Worm (Caenorhabditis elegans): ENCODE data around the gene unc-116.
A peak's percentile ranks its signal among the peaks of the same experiment; 100 is the strongest.

The unc-116 gene

DNA sequence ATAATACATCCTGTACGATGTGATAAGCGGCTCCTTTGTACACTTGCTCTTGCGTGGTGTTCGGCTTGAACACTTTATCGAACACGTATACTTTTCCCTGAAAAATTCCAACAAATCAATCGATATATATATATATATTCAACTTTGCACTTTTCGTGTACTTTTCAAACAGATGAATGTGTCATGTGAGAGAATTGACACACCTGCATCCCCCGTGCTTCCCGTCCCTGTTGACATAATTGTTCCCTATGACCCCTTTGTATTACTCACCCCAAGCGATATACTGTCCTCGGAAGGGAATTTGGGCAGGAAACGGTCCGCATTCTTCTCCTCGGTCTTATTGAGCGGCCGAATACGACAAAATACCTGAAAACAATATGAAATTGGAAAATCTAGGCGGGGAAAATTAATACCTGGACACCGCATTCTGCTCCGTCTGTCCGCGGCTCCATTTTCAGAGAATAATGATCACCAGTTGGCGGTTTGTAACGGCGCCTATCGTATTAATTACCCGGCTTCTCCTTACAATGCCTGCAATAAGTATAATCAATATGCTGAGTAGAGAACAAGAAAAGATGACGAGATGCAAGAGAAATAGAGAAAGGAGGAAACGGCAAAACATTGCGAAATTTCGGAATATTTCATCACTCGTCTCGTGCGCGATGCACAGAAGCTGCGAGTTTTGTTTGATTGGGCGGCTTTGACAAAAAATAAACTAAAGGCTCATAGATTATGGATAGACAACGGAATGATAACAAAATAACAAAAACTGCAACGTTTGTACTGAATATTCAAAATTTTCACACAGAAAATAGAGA lies at the start of gene unc-116:
Gene unc-116, minus strand, starts transcription at position 531 of the 818 bp plus-strand sequence.
- TF ChIP-seq nhr-47 (tag; optimal IDR thresholded peaks at IDR 0.05) (peak; percentile 47), ces-1 (GFP tag; optimal IDR thresholded peaks at IDR 0.05) (no peak), nhr-28 (tag; optimal IDR thresholded peaks at IDR 0.05) (no peak), unc-130 (tag; optimal IDR thresholded peaks at IDR 0.05) (peak; percentile 2), alr-1 (tag; optimal IDR thresholded peaks at IDR 0.05; ENCODE audit: borderline replicate concordance) (no peak), grh-1 (GFP tag; IDR thresholded peaks at IDR 0.05) (no peak), nhr-85 (tag) (peak; percentile 74), dpl-1 (GFP tag; optimal IDR thresholded peaks at IDR 0.05) (peak in 2 of 3 experiments; percentile 18 to 31), elt-3 (tag; optimal IDR thresholded peaks at IDR 0.05) (peak in 1 of 6 experiments; percentile 13), egl-27 (tag; optimal IDR thresholded peaks at IDR 0.05) (no peak), nhr-71 (tag; optimal IDR thresholded peaks at IDR 0.05) (peak; percentile 63), ama-1 (optimal IDR thresholded peaks at IDR 0.05) (no peak), lin-14 (GFP tag; optimal IDR thresholded peaks at IDR 0.05) (peak; percentile 75), skn-1 (tag; optimal IDR thresholded peaks at IDR 0.05) (peak; percentile 94), nhr-77 (tag; optimal IDR thresholded peaks at IDR 0.05) (no peak), snpc-4 (tag; optimal IDR thresholded peaks at IDR 0.05) (peak; percentile 9), isw-1 (GFP tag; IDR thresholded peaks at IDR 0.05) (peak; percentile 43; the same call in 1 of the 2 replicates), lsy-2 (tag; optimal IDR thresholded peaks at IDR 0.05) (peak; percentile 60 to 70), mdl-1 (tag; optimal IDR thresholded peaks at IDR 0.05) (peak in 1 of 2 experiments; percentile 74), fkh-10 (GFP tag; optimal IDR thresholded peaks at IDR 0.05) (no peak), fos-1 (tag; optimal IDR thresholded peaks at IDR 0.05) (peak; percentile 8), egl-13 (tag; optimal IDR thresholded peaks at IDR 0.05) (peak; percentile 26), efl-3 (GFP tag; optimal IDR thresholded peaks at IDR 0.05) (no peak), ceh-88 (GFP tag; IDR thresholded peaks at IDR 0.05) (no peak), sptf-1 (tag; optimal IDR thresholded peaks at IDR 0.05) (no peak), blmp-1 (tag; optimal IDR thresholded peaks at IDR 0.05) (peak; percentile 35), nhr-90 (tag; optimal IDR thresholded peaks at IDR 0.05; ENCODE audit: poor library complexity) (no peak), efl-1 (optimal IDR thresholded peaks at IDR 0.05) (peak; percentile 31 to 74), efl-1 (GFP tag; optimal IDR thresholded peaks at IDR 0.05 in 1 of 2) (peak; percentile 54 to 94), jun-1 (tag; optimal IDR thresholded peaks at IDR 0.05) (peak; percentile 27), lin-39 (tag; optimal IDR thresholded peaks at IDR 0.05) (no peak), lin-35 (GFP tag; optimal IDR thresholded peaks at IDR 0.05) (peak; percentile 38 to 39), F16B12.6 (tag; optimal IDR thresholded peaks at IDR 0.05) (peak; percentile 43), sup-37 (GFP tag; optimal IDR thresholded peaks at IDR 0.05) (no peak), lir-3 (tag; optimal IDR thresholded peaks at IDR 0.05; ENCODE audit: poor library complexity) (peak; percentile 22), sox-4 (tag; optimal IDR thresholded peaks at IDR 0.05) (no peak), ceh-82 (tag; optimal IDR thresholded peaks at IDR 0.05) (peak; percentile 50 to 72 (median 58)), C16A3.4 (tag; optimal IDR thresholded peaks at IDR 0.05) (peak; percentile 34), ztf-4 (tag; optimal IDR thresholded peaks at IDR 0.05) (peak; percentile 54), nhr-76 (tag; optimal IDR thresholded peaks at IDR 0.05) (no peak), irx-1 (tag; optimal IDR thresholded peaks at IDR 0.05) (no peak), snu-23 (GFP tag; optimal IDR thresholded peaks at IDR 0.05) (peak; percentile 5), xbp-1 (tag; optimal IDR thresholded peaks at IDR 0.05) (no peak), zip-4 (GFP tag; optimal IDR thresholded peaks at IDR 0.05) (peak; percentile 92), pqm-1 (tag; optimal IDR thresholded peaks at IDR 0.05) (no peak), hpl-2 (GFP tag; optimal IDR thresholded peaks at IDR 0.05) (peak; percentile 49), mep-1 (tag; optimal IDR thresholded peaks at IDR 0.05) (peak; percentile 57), swsn-7 (tag; optimal IDR thresholded peaks at IDR 0.05) (peak; percentile 2), fkh-8 (tag; optimal IDR thresholded peaks at IDR 0.05) (peak; percentile 67), nhr-12 (tag; optimal IDR thresholded peaks at IDR 0.05) (no peak), aly-2 (tag; optimal IDR thresholded peaks at IDR 0.05) (no peak), unc-30 (tag; optimal IDR thresholded peaks at IDR 0.05) (no peak)
